Worm (Caenorhabditis elegans): ENCODE data around the gene F09C6.16.

F09C6.16 gene

ce11 chrV:16880679-16881078 is 29.1 kb downstream of the F09C6.16 start, which contains the start of gene F09C6.14:
Gene F09C6.14 (plus strand): TSS chrV:16880979.
- TF ChIP-seq madf-6 (GFP tag; IDR thresholded peaks at IDR 0.05) (no peak), nfyb-1 (GFP tag; IDR thresholded peaks at IDR 0.05) (no peak), nhr-179 (tag; optimal IDR thresholded peaks at IDR 0.05) (no peak), T07F8.4 (tag; optimal IDR thresholded peaks at IDR 0.05) (no peak), lin-54 (GFP tag; optimal IDR thresholded peaks at IDR 0.05) (no peak), dpl-1 (GFP tag; optimal IDR thresholded peaks at IDR 0.05) (no peak), dox-1 (GFP tag; IDR thresholded peaks at IDR 0.05) (no peak), pbrm-1 (GFP tag; IDR thresholded peaks at IDR 0.05) (no peak), him-1 (tag; optimal IDR thresholded peaks at IDR 0.05) (no peak), lin-40 (tag; optimal IDR thresholded peaks at IDR 0.05) (no peak), F23B12.7 (tag; optimal IDR thresholded peaks at IDR 0.05; ENCODE audit: insufficient read depth) (no peak), xnd-1 (tag; optimal IDR thresholded peaks at IDR 0.05) (no peak), F49E8.2 (tag; optimal IDR thresholded peaks at IDR 0.05; ENCODE audit: insufficient read depth) (no peak), ekl-4 (GFP tag; IDR thresholded peaks at IDR 0.05) (no peak), pha-4 (tag; optimal IDR thresholded peaks at IDR 0.05) (no peak), tbx-9 (tag; optimal IDR thresholded peaks at IDR 0.05; ENCODE audit: borderline replicate concordance) (no peak), athp-1 (tag; optimal IDR thresholded peaks at IDR 0.05) (no peak), ama-1 (optimal IDR thresholded peaks at IDR 0.05) (no peak), ama-1 (GFP tag; optimal IDR thresholded peaks at IDR 0.05) (no peak), ztf-25 (GFP tag; IDR thresholded peaks at IDR 0.05) (no peak)

- TF ChIP-seq nhr-120 (GFP tag; IDR thresholded peaks at IDR 0.05): no peak
Measured at ce11 chrV:16880054-16880453, 29.7 kb downstream of the F09C6.16 start, which contains the start of gene F09C6.3. Gene F09C6.3 (minus strand): TSS chrV:16880154.

ce11 chrV:16879532-16879931 is 30.2 kb downstream of the F09C6.16 start:
- TF ChIP-seq hrde-1 (tag; optimal IDR thresholded peaks at IDR 0.05; ENCODE audit: borderline replicate concordance) (no peak), somi-1 (GFP tag; optimal IDR thresholded peaks at IDR 0.05) (no peak), tbp1 (GFP tag; optimal IDR thresholded peaks at IDR 0.05) (no peak), F49E8.2 (tag; optimal IDR thresholded peaks at IDR 0.05; ENCODE audit: insufficient read depth) (no peak), madf-8 (GFP tag; conservative IDR thresholded peaks at IDR 0.05) (no peak), hlh-12 (tag; optimal IDR thresholded peaks at IDR 0.05) (no peak), gei-17 (GFP tag; optimal IDR thresholded peaks at IDR 0.05) (no peak), dox-1 (GFP tag; IDR thresholded peaks at IDR 0.05) (no peak), let-526 (GFP tag; IDR thresholded peaks at IDR 0.05) (no peak), B0035.1 (tag; optimal IDR thresholded peaks at IDR 0.05) (no peak), die-1 (tag; optimal IDR thresholded peaks at IDR 0.05) (no peak), lin-54 (GFP tag; optimal IDR thresholded peaks at IDR 0.05) (no peak)

DNA sequence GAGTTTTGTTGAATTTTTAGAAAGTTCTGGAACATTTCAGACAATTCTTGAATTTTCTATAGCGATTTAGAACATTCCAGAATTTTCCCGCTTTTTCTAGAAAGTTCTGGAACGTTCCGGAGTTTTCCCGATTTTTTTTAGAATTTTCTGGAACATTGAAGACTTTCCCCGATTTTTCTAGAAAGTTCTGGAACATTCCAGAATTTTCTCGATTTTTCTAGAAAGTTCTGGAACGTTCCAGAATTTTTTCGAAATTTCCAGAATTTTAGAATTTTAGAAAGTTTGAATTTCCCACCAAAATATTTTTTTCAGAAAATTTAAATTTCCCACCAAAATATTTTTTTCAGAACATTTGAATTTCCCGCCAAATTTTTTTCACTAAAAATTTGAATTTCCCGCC is 32.7 kb downstream of the F09C6.16 start:
- TF ChIP-seq hsf-1 (GFP tag; IDR thresholded peaks at IDR 0.05): peak; percentile 92

- no peak for TF ChIP-seq madf-3 (GFP tag; IDR thresholded peaks at IDR 0.05)
- no peak for TF ChIP-seq D2030.7 (GFP tag; IDR thresholded peaks at IDR 0.05)
- TF ChIP-seq lin-26 (GFP tag; IDR thresholded peaks at IDR 0.05): no peak
- no peak for TF ChIP-seq let-607 (tag; optimal IDR thresholded peaks at IDR 0.05)
- TF ChIP-seq cebp-2 (GFP tag; IDR thresholded peaks at IDR 0.05): no peak
- TF ChIP-seq Y56A3A.18 (GFP tag; IDR thresholded peaks at IDR 0.05): no peak
- TF ChIP-seq hlh-12 (tag; optimal IDR thresholded peaks at IDR 0.05): no peak
- TF ChIP-seq xnd-1 (tag; optimal IDR thresholded peaks at IDR 0.05): no peak
- TF ChIP-seq hsf-1 (GFP tag; IDR thresholded peaks at IDR 0.05): no peak
Measured at ce11 chrV:16874966-16875365, 34.8 kb downstream of the F09C6.16 start, which contains the start of gene F49A5.10. Gene F49A5.10 (plus strand): TSS chrV:16875266.

Measured in whole organism, young adult.